Worm (Caenorhabditis elegans) whole organism, midembryonic: ENCODE data around the gene clec-9.

ENCODE experiments used
- T22C8.4 ChIP-seq: fragments of 200-800 bp; sonication (Bioruptor generic); IDR thresholded peaks from 2 replicates; pipeline ENCODE4 v1.3.6; 2022; ENCODE audit warnings: missing genetic modification characterization, missing compliant biosample characterization
- cog-1 ChIP-seq: sonication (generic microtip); optimal IDR thresholded peaks from 2 replicates; lab custom pipeline; 2016; ENCODE audit warnings: missing genetic modification characterization, missing compliant biosample characterization
- flt-1 ChIP-seq: fragments of 200-800 bp; sonication (Bioruptor generic); IDR thresholded peaks from 2 replicates; pipeline ENCODE4 v1.3.6; 2022; ENCODE audit warnings: missing genetic modification characterization, missing compliant biosample characterization
- klf-2 ChIP-seq: fragments of 200-800 bp; sonication (Bioruptor generic); conservative IDR thresholded peaks from 2 replicates; pipeline ENCODE4 v1.3.6; 2022; ENCODE audit warnings: missing genetic modification reagents, missing genetic modification characterization, missing compliant biosample characterization
- med-1 ChIP-seq: sonication (generic microtip); optimal IDR thresholded peaks from 2 replicates; lab custom pipeline; 2017; ENCODE audit warnings: missing genetic modification characterization, mild to moderate bottlenecking, missing compliant biosample characterization, antibody characterized with exemption, missing genetic modification reagents; ENCODE audit not compliant: insufficient read depth
- tab-1 ChIP-seq: fragments of 200-800 bp; sonication (Bioruptor generic); IDR thresholded peaks from 2 replicates; pipeline ENCODE4 v1.3.6; 2022; ENCODE audit warnings: missing genetic modification characterization, missing compliant biosample characterization

ce11 chrV:16671190-16671589 lies 35.3 kb downstream of the clec-9 start, which contains the start of gene str-61:
- no peak for TF ChIP-seq med-1 (GFP tag; lab: Kevin White, UChicago)
- TF ChIP-seq T22C8.4, result no peak
- no peak for TF ChIP-seq tab-1 (GFP tag; lab: Robert Waterston, UW)
- TF ChIP-seq flt-1, result no peak
- no peak for TF ChIP-seq klf-2 (GFP tag; lab: Robert Waterston, UW)
- TF ChIP-seq cog-1, result no peak
